Worm (Caenorhabditis elegans) whole organism, L2 larva: ENCODE results near the gene pqn-78.

ENCODE experiments used
- C34F6.9 ChIP-seq: fragments of 150-350 bp; optimal IDR thresholded peaks from 2 replicates; lab custom pipeline; 2014; ENCODE audit warnings: missing biosample characterization, missing genetic modification characterization
- aly-2 ChIP-seq: fragments of 150-350 bp; optimal IDR thresholded peaks from 2 replicates; lab custom pipeline; 2014; ENCODE audit warnings: missing biosample characterization, missing genetic modification characterization
- egl-27 ChIP-seq: sonication (generic microtip); optimal IDR thresholded peaks from 3 replicates; lab custom pipeline; 2017; ENCODE audit warnings: missing biosample characterization, missing genetic modification reagents, missing genetic modification characterization
- elt-3 ChIP-seq: sonication (generic microtip); optimal IDR thresholded peaks from 2 replicates; lab custom pipeline; 2017; ENCODE audit warnings: missing biosample characterization, missing genetic modification characterization
- fos-1 ChIP-seq: fragments of 150-350 bp; optimal IDR thresholded peaks from 2 replicates; lab custom pipeline; 2014; ENCODE audit warnings: missing biosample characterization, missing genetic modification characterization
- lin-39 ChIP-seq: fragments of 150-350 bp; optimal IDR thresholded peaks from 2 replicates; lab custom pipeline; 2014; ENCODE audit warnings: missing biosample characterization, missing genetic modification reagents, missing genetic modification characterization
- nhr-21 ChIP-seq: fragments of 150-350 bp; optimal IDR thresholded peaks from 2 replicates; lab custom pipeline; 2014; ENCODE audit warnings: missing biosample characterization, missing genetic modification characterization
- sem-4 ChIP-seq: fragments of 150-350 bp; optimal IDR thresholded peaks from 2 replicates; lab custom pipeline; 2014; ENCODE audit warnings: missing biosample characterization, missing genetic modification reagents, missing genetic modification characterization
- skn-1 ChIP-seq: sonication (generic microtip); optimal IDR thresholded peaks from 2 replicates; lab custom pipeline; 2017; ENCODE audit warnings: missing biosample characterization, missing genetic modification characterization

- no peak for TF ChIP-seq C34F6.9 (tag; lab: Kevin White, UChicago)
- TF ChIP-seq egl-27 (tag; lab: Kevin White, UChicago), result no peak
- no peak for TF ChIP-seq skn-1
- TF ChIP-seq elt-3, result no peak
- no peak for TF ChIP-seq aly-2 (tag; lab: Kevin White, UChicago)
- no peak for TF ChIP-seq nhr-21 (tag; lab: Kevin White, UChicago)
- no peak for TF ChIP-seq sem-4
- TF ChIP-seq fos-1, result no peak
- TF ChIP-seq lin-39 (tag; lab: Kevin White, UChicago), result no peak
Measured at ce11 chrIV:15617667-15618066, 22.8 kb upstream of the pqn-78 start.
